Worm (Caenorhabditis elegans) whole organism, L4 larva: ENCODE measurements around the gene C15F1.2.
A peak's percentile ranks its signal among the peaks of the same experiment; 100 is the strongest.

Experiments used
- D1046.2 ChIP-seq: fragments of 200-800 bp; sonication (Bioruptor generic); IDR thresholded peaks from 2 replicates; pipeline ENCODE4 v1.3.6; 2022; ENCODE audit warnings: missing genetic modification characterization, missing compliant biosample characterization
- F10B5.3 ChIP-seq: sonication (generic microtip); optimal IDR thresholded peaks from 2 replicates; lab custom pipeline; 2016; ENCODE audit warnings: mild to moderate bottlenecking, missing genetic modification characterization, missing compliant biosample characterization
- F26F4.8 ChIP-seq: fragments of 200-800 bp; sonication (Bioruptor generic); conservative IDR thresholded peaks from 2 replicates; pipeline ENCODE4 v1.3.6; 2022; ENCODE audit warnings: missing genetic modification characterization, missing compliant biosample characterization
- F37D6.2 ChIP-seq: sonication (generic microtip); optimal IDR thresholded peaks from 2 replicates; lab custom pipeline; 2016; ENCODE audit warnings: mild to moderate bottlenecking, missing genetic modification characterization, missing compliant biosample characterization
- F49E8.2 ChIP-seq: sonication (generic microtip); optimal IDR thresholded peaks from 2 replicates; lab custom pipeline; 2016; ENCODE audit warnings: missing compliant biosample characterization, mild to moderate bottlenecking, missing genetic modification characterization, borderline replicate concordance
- R02D3.7 ChIP-seq: fragments of 150-350 bp; sonication (generic microtip); optimal IDR thresholded peaks from 3 replicates; lab custom pipeline; 2014; ENCODE audit warnings: missing biosample characterization, missing genetic modification characterization
- T26A8.4 ChIP-seq: fragments of 200-800 bp; sonication (Bioruptor generic); IDR thresholded peaks from 2 replicates; pipeline ENCODE4 v1.3.6; 2022; ENCODE audit warnings: missing genetic modification characterization, missing compliant biosample characterization
- Y105C5A.15 ChIP-seq: fragments of 200-800 bp; sonication (Bioruptor generic); IDR thresholded peaks from 2 replicates; pipeline ENCODE4 v1.3.6; 2022; ENCODE audit warnings: missing genetic modification characterization, missing compliant biosample characterization
- Y5F2A.4 ChIP-seq: fragments of 200-800 bp; sonication (Bioruptor generic); optimal IDR thresholded peaks from 2 replicates; lab custom pipeline; 2018; ENCODE audit warnings: mild to moderate bottlenecking, missing genetic modification characterization, missing compliant biosample characterization
- aly-2 ChIP-seq: sonication (generic microtip); optimal IDR thresholded peaks from 2 replicates; lab custom pipeline; 2018; ENCODE audit warnings: missing biosample characterization, missing genetic modification characterization
- ama-1 ChIP-seq: fragments of 150-350 bp; optimal IDR thresholded peaks from 2 replicates; lab custom pipeline; 2014; ENCODE audit warnings: inconsistent platforms, mixed read lengths
- arid-1 ChIP-seq: fragments of 200-800 bp; sonication (Bioruptor generic); conservative IDR thresholded peaks from 2 replicates; pipeline ENCODE4 v1.3.6; 2022; ENCODE audit warnings: missing genetic modification reagents, missing genetic modification characterization, missing compliant biosample characterization
- ceh-20 ChIP-seq: fragments of 200-800 bp; sonication (Bioruptor generic); IDR thresholded peaks from 2 replicates; pipeline ENCODE4 v1.3.6; 2022; ENCODE audit warnings: missing genetic modification reagents, missing genetic modification characterization, missing compliant biosample characterization
- ceh-28 ChIP-seq: fragments of 150-350 bp; optimal IDR thresholded peaks from 2 replicates; lab custom pipeline; 2014; ENCODE audit warnings: missing biosample characterization, missing genetic modification reagents, missing genetic modification characterization
- ceh-82 ChIP-seq: sonication (generic microtip); optimal IDR thresholded peaks from 2 replicates; lab custom pipeline; 2017; ENCODE audit warnings: missing biosample characterization, missing genetic modification characterization
- daf-16 ChIP-seq, 3 experiments: sonication (generic microtip); optimal IDR thresholded peaks; 2 replicates each; lab custom pipeline; 2016 to 2017; ENCODE audit warnings: missing genetic modification characterization in 3 of 3, missing genetic modification reagents in 3 of 3, mild to moderate bottlenecking in 2 of 3, missing compliant biosample characterization in 2 of 3, missing biosample characterization in 1 of 3, moderate library complexity in 1 of 3
- daf-19 ChIP-seq: fragments of 200-800 bp; sonication (Bioruptor generic); conservative IDR thresholded peaks from 2 replicates; pipeline ENCODE4 v1.3.6; 2022; ENCODE audit warnings: missing genetic modification characterization, missing compliant biosample characterization
- dmd-6 ChIP-seq: fragments of 200-800 bp; sonication (Bioruptor generic); IDR thresholded peaks from 2 replicates; pipeline ENCODE4 v1.3.6; 2022; ENCODE audit warnings: missing genetic modification reagents, missing genetic modification characterization, missing compliant biosample characterization
- egl-27 ChIP-seq: sonication (generic microtip); optimal IDR thresholded peaks from 3 replicates; lab custom pipeline; 2017; ENCODE audit warnings: missing biosample characterization, missing genetic modification reagents, missing genetic modification characterization
- fkh-10 ChIP-seq: fragments of 150-350 bp; optimal IDR thresholded peaks from 2 replicates; lab custom pipeline; 2014; ENCODE audit warnings: missing biosample characterization, missing genetic modification reagents, missing genetic modification characterization
- fos-1 ChIP-seq: fragments of 150-350 bp; optimal IDR thresholded peaks from 2 replicates; lab custom pipeline; 2014; ENCODE audit warnings: missing biosample characterization, missing genetic modification characterization
- hmg-1.1 ChIP-seq: fragments of 200-800 bp; sonication (Bioruptor generic); IDR thresholded peaks from 2 replicates; pipeline ENCODE4 v1.3.6; 2022; ENCODE audit warnings: missing genetic modification reagents, missing genetic modification characterization, missing compliant biosample characterization
- jun-1 ChIP-seq: fragments of 150-350 bp; optimal IDR thresholded peaks from 2 replicates; lab custom pipeline; 2014; ENCODE audit warnings: missing biosample characterization, missing genetic modification reagents, missing genetic modification characterization
- lim-7 ChIP-seq: fragments of 200-800 bp; sonication (Bioruptor generic); IDR thresholded peaks from 2 replicates; pipeline ENCODE4 v1.3.6; 2022; ENCODE audit warnings: missing genetic modification characterization, missing compliant biosample characterization
- lin-1 ChIP-seq: fragments of 200-800 bp; sonication (Bioruptor generic); IDR thresholded peaks from 2 replicates; pipeline ENCODE4 v1.3.6; 2022; ENCODE audit warnings: missing genetic modification reagents, missing genetic modification characterization, missing compliant biosample characterization
- lin-15B ChIP-seq: fragments of 150-350 bp; sonication (generic microtip); optimal IDR thresholded peaks from 3 replicates; lab custom pipeline; 2014; ENCODE audit warnings: missing biosample characterization, missing genetic modification characterization
- lin-29 ChIP-seq: fragments of 200-800 bp; sonication (Bioruptor generic); IDR thresholded peaks from 2 replicates; pipeline ENCODE4 v1.3.6; 2022; ENCODE audit warnings: missing genetic modification reagents, missing genetic modification characterization, missing compliant biosample characterization
- lin-38 ChIP-seq: fragments of 200-800 bp; sonication (Bioruptor generic); IDR thresholded peaks from 2 replicates; pipeline ENCODE4 v1.3.6; 2022; ENCODE audit warnings: missing genetic modification reagents, missing genetic modification characterization, missing compliant biosample characterization
- lin-39 ChIP-seq: fragments of 150-350 bp; optimal IDR thresholded peaks from 2 replicates; lab custom pipeline; 2014; ENCODE audit warnings: missing biosample characterization, missing genetic modification reagents, missing genetic modification characterization
- mxl-2 ChIP-seq: fragments of 200-800 bp; sonication (Bioruptor generic); conservative IDR thresholded peaks from 2 replicates; pipeline ENCODE4 v1.3.6; 2022; ENCODE audit warnings: missing genetic modification reagents, missing genetic modification characterization, missing compliant biosample characterization
- nhr-102 ChIP-seq: sonication (generic microtip); optimal IDR thresholded peaks from 2 replicates; lab custom pipeline; 2016; ENCODE audit warnings: mild to moderate bottlenecking, missing genetic modification characterization, moderate library complexity, missing compliant biosample characterization
- nhr-11 ChIP-seq: fragments of 150-350 bp; optimal IDR thresholded peaks from 2 replicates; lab custom pipeline; 2014; ENCODE audit warnings: missing biosample characterization, missing genetic modification characterization
- nhr-111 ChIP-seq: fragments of 200-800 bp; sonication (Bioruptor generic); optimal IDR thresholded peaks from 2 replicates; lab custom pipeline; 2018; ENCODE audit warnings: mild to moderate bottlenecking, missing genetic modification characterization, missing compliant biosample characterization
- nhr-42 ChIP-seq: fragments of 200-800 bp; sonication (Bioruptor generic); IDR thresholded peaks from 2 replicates; pipeline ENCODE4 v1.3.6; 2022; ENCODE audit warnings: missing genetic modification characterization, missing compliant biosample characterization
- nhr-48 ChIP-seq: sonication (generic microtip); optimal IDR thresholded peaks from 2 replicates; lab custom pipeline; 2016; ENCODE audit warnings: mild to moderate bottlenecking, missing genetic modification characterization, missing compliant biosample characterization
- nhr-6 ChIP-seq: fragments of 150-350 bp; optimal IDR thresholded peaks from 2 replicates; lab custom pipeline; 2014; ENCODE audit warnings: missing biosample characterization, missing genetic modification characterization
- nhr-77 ChIP-seq: fragments of 150-350 bp; optimal IDR thresholded peaks from 2 replicates; lab custom pipeline; 2014; ENCODE audit warnings: missing biosample characterization, missing genetic modification characterization
- set-16 ChIP-seq: fragments of 200-800 bp; sonication (Bioruptor generic); IDR thresholded peaks from 2 replicates; pipeline ENCODE4 v1.3.6; 2022; ENCODE audit warnings: missing genetic modification reagents, missing genetic modification characterization, missing compliant biosample characterization
- skn-1 ChIP-seq: fragments of 150-350 bp; optimal IDR thresholded peaks from 2 replicates; lab custom pipeline; 2014; ENCODE audit warnings: missing biosample characterization, missing genetic modification characterization
- snpc-1.2 ChIP-seq: fragments of 200-800 bp; sonication (Bioruptor generic); IDR thresholded peaks from 2 replicates; pipeline ENCODE4 v1.3.6; 2022; ENCODE audit warnings: missing genetic modification reagents, missing genetic modification characterization, missing compliant biosample characterization
- spr-1 ChIP-seq: sonication (generic microtip); optimal IDR thresholded peaks from 2 replicates; lab custom pipeline; 2016; ENCODE audit warnings: mild to moderate bottlenecking, missing genetic modification characterization, missing compliant biosample characterization
- unc-39 ChIP-seq: sonication (generic microtip); optimal IDR thresholded peaks from 2 replicates; lab custom pipeline; 2017; ENCODE audit warnings: missing biosample characterization, missing genetic modification characterization
- unc-62 ChIP-seq, 3 experiments: fragments of 150-350 bp in 1 of 3; sonication (generic microtip); optimal IDR thresholded peaks in 2 of 3; peaks in 1 of 3; 1 replicate in 1 of 3; 2 replicates in 2 of 3; lab custom pipeline; 2014 to 2017; ENCODE audit warnings: missing biosample characterization in 3 of 3, missing genetic modification characterization in 3 of 3, missing genetic modification reagents in 3 of 3, missing genotype in 1 of 3
- vab-7 ChIP-seq: fragments of 200-800 bp; sonication (Bioruptor generic); IDR thresholded peaks from 2 replicates; pipeline ENCODE4 v1.3.6; 2022; ENCODE audit warnings: missing genetic modification reagents, missing genetic modification characterization, missing compliant biosample characterization
- ztf-11 ChIP-seq: fragments of 150-350 bp; optimal IDR thresholded peaks from 2 replicates; lab custom pipeline; 2014; ENCODE audit warnings: missing biosample characterization, missing genetic modification characterization

Gene C15F1.2

DNA sequence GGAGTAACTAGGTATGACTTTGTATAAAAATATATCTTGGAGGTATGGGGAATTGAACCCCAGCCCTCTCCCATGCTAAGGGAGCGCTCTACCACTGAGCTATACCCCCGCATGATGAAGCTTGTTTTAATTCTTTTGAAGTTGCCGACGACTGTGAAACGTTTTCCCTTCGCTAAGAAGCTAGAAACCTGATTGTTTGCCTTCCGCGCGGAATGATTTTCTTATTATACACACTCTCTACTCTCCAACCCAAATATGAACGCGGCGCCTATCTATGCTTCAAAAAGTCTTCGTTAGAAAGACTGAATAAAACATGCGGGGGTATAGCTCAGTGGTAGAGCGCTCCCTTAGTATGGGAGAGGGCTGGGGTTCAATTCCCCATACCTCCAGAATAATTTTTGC, 23.2 kb downstream of the C15F1.2 start (continued):
- TF ChIP-seq daf-16 (GFP tag; optimal IDR thresholded peaks at IDR 0.05; lab: Kevin White, UChicago) (peak; percentile 26 to 64), daf-16 (tag; optimal IDR thresholded peaks at IDR 0.05; lab: Kevin White, UChicago) (no peak), D1046.2 (0 out of 2 replicates have a peak, but pooled peaks have one; percentile 7), hmg-1.1 (GFP tag; lab: Robert Waterston, UW) (peak; percentile 49; the same call in 1 of the 2 replicates), lin-38 (peak; percentile 72), Y5F2A.4 (GFP tag; lab: Kevin White, UChicago) (peak; percentile 60), spr-1 (tag; lab: Kevin White, UChicago) (peak; percentile 56), fkh-10 (GFP tag; lab: Kevin White, UChicago) (no peak), F26F4.8 (GFP tag; lab: Robert Waterston, UW) (0 out of 2 replicates have a peak, but pooled peaks have one; percentile 44), F49E8.2 (peak; percentile 20), nhr-111 (GFP tag; lab: Kevin White, UChicago) (peak; percentile 16), snpc-1.2 (GFP tag; lab: Robert Waterston, UW) (peak; percentile 64; the same call in 1 of the 2 replicates), arid-1 (GFP tag; lab: Robert Waterston, UW) (peak; percentile 41; the same call in 1 of the 2 replicates), lin-1 (GFP tag; lab: Robert Waterston, UW) (0 out of 2 replicates have a peak, but pooled peaks have one; percentile 31), ceh-20 (0 out of 2 replicates have a peak, but pooled peaks have one; percentile 24), F37D6.2 (tag; lab: Kevin White, UChicago) (no peak), nhr-102 (tag; lab: Kevin White, UChicago) (peak; percentile 47), nhr-48 (tag; lab: Kevin White, UChicago) (peak; percentile 58), skn-1 (no peak), T26A8.4 (GFP tag; lab: Robert Waterston, UW) (peak; percentile 75), egl-27 (tag; lab: Kevin White, UChicago) (no peak)

ce11 chrII:7012592-7012991, 32.8 kb downstream of the C15F1.2 start, which contains the start of gene sqv-7:
Gene sqv-7, minus strand, starts transcription at chrII:7012692.
- TF ChIP-seq daf-19 (GFP tag; lab: Robert Waterston, UW), result no peak
- no peak for TF ChIP-seq ceh-28 (tag; lab: Kevin White, UChicago)
- TF ChIP-seq vab-7 (GFP tag; lab: Robert Waterston, UW), result no peak
- TF ChIP-seq nhr-77 (tag; lab: Kevin White, UChicago), result no peak
- TF ChIP-seq lin-39 (tag; lab: Kevin White, UChicago), result no peak
- no peak for TF ChIP-seq mxl-2
- no peak for TF ChIP-seq nhr-42 (GFP tag; lab: Robert Waterston, UW)
- TF ChIP-seq skn-1, result no peak
- TF ChIP-seq Y105C5A.15 (GFP tag; lab: Robert Waterston, UW), result no peak
- TF ChIP-seq ama-1 (lab: Kevin White, UChicago), result no peak
- TF ChIP-seq, all 104 proteins: peak for 0

- TF ChIP-seq nhr-11 (tag; lab: Kevin White, UChicago) (no peak), arid-1 (GFP tag; lab: Robert Waterston, UW) (no peak), unc-62 (GFP tag; optimal IDR thresholded peaks at IDR 0.05 in 1 of 2; lab: Kevin White, UChicago) (no peak), unc-62 (tag; optimal IDR thresholded peaks at IDR 0.05; lab: Kevin White, UChicago) (no peak), aly-2 (tag; lab: Kevin White, UChicago) (no peak), fkh-10 (GFP tag; lab: Kevin White, UChicago) (peak; percentile 53), nhr-77 (tag; lab: Kevin White, UChicago) (no peak), ceh-82 (no peak), dmd-6 (GFP tag; lab: Robert Waterston, UW) (peak; percentile 58; the same call in 1 of the 2 replicates), lin-29 (no peak), skn-1 (no peak), lin-15B (tag; lab: Kevin White, UChicago) (no peak), daf-16 (GFP tag; optimal IDR thresholded peaks at IDR 0.05; lab: Kevin White, UChicago) (peak in 1 of 2 experiments; percentile 34), daf-16 (tag; optimal IDR thresholded peaks at IDR 0.05; lab: Kevin White, UChicago) (peak; percentile 51), ztf-11 (no peak), vab-7 (GFP tag; lab: Robert Waterston, UW) (no peak), jun-1 (no peak), fos-1 (no peak), lim-7 (no peak), set-16 (no peak), F10B5.3 (tag; lab: Kevin White, UChicago) (no peak), T26A8.4 (GFP tag; lab: Robert Waterston, UW) (no peak), nhr-6 (no peak), R02D3.7 (tag; lab: Kevin White, UChicago) (no peak), nhr-48 (tag; lab: Kevin White, UChicago) (peak; percentile 5), unc-39 (no peak), ceh-20 (no peak), lin-39 (tag; lab: Kevin White, UChicago) (no peak)
These were observed 42.7 kb downstream of the C15F1.2 start, which contains the start of the genes lst-6 and lst-5 for ce11 chrII:7022370-7023001. Gene lst-6, minus strand, starts transcription at chrII:7022509. Gene lst-5, plus strand, starts transcription at chrII:7022913.
